Fruit fly (Drosophila melanogaster) whole organism, embryonic: ENCODE measurements around the gene CG7707.

Source experiments
- Asciz ChIP-seq: fragments of 200-800 bp; sonication (Bioruptor generic); optimal IDR thresholded peaks from 2 replicates; lab custom pipeline; 2017; ENCODE audit warnings: missing biosample characterization, mild to moderate bottlenecking, missing genetic modification characterization, missing genetic modification reagents
- CG10366 ChIP-seq: fragments of 200-800 bp; sonication (Bioruptor generic); IDR thresholded peaks from 2 replicates; pipeline ENCODE4 v1.3.6; 2022; ENCODE audit warnings: missing biosample characterization, missing genetic modification characterization
- CG11247 ChIP-seq: fragments of 200-800 bp; sonication (Bioruptor generic); IDR thresholded peaks from 2 replicates; pipeline ENCODE4 v1.3.6; 2022; ENCODE audit warnings: missing biosample characterization, missing genetic modification characterization
- CG11695 ChIP-seq: fragments of 200-800 bp; sonication (Bioruptor generic); IDR thresholded peaks from 3 replicates; pipeline ENCODE4 v1.3.6; 2022; ENCODE audit warnings: missing biosample characterization, missing genetic modification characterization
- CG13123 ChIP-seq: fragments of 200-800 bp; sonication (Bioruptor generic); optimal IDR thresholded peaks from 2 replicates; lab custom pipeline; 2016; ENCODE audit warnings: missing biosample characterization, missing genetic modification characterization
- CG14050 ChIP-seq: fragments of 200-800 bp; sonication (Bioruptor generic); IDR thresholded peaks from 3 replicates; pipeline ENCODE4 v1.3.6; 2022; ENCODE audit warnings: missing biosample characterization, missing genetic modification characterization
- CG14667 ChIP-seq: fragments of 200-800 bp; sonication (Bioruptor generic); IDR thresholded peaks from 2 replicates; pipeline ENCODE4 v1.3.6; 2022; ENCODE audit warnings: missing biosample characterization, missing genetic modification characterization
- CG14860 ChIP-seq: fragments of 200-800 bp; sonication (Bioruptor generic); IDR thresholded peaks from 3 replicates; pipeline ENCODE4 v1.3.6; 2022; ENCODE audit warnings: missing biosample characterization, missing genetic modification characterization; ENCODE audit not compliant: partially characterized antibody
- CG15479 ChIP-seq: fragments of 200-800 bp; sonication (Bioruptor generic); optimal IDR thresholded peaks from 3 replicates; lab custom pipeline; 2019; ENCODE audit warnings: missing biosample characterization, mild to moderate bottlenecking, missing genetic modification characterization, moderate library complexity
- CG17829 ChIP-seq: fragments of 200-800 bp; optimal IDR thresholded peaks from 2 replicates; lab custom pipeline; 2019; ENCODE audit warnings: missing biosample characterization, mild to moderate bottlenecking, missing genetic modification characterization, moderate library complexity
- CG18011 ChIP-seq: fragments of 200-800 bp; sonication (Bioruptor generic); optimal IDR thresholded peaks from 2 replicates; lab custom pipeline; 2017; ENCODE audit warnings: missing biosample characterization, missing genetic modification characterization, mild to moderate bottlenecking, moderate library complexity, missing genotype
- CG2129 ChIP-seq: fragments of 200-800 bp; sonication (Bioruptor generic); IDR thresholded peaks from 2 replicates; pipeline ENCODE4 v1.3.6; 2022; ENCODE audit warnings: missing biosample characterization, missing genetic modification characterization; ENCODE audit not compliant: partially characterized antibody
- CG2889 ChIP-seq: fragments of 200-800 bp; sonication (Bioruptor generic); IDR thresholded peaks from 3 replicates; pipeline ENCODE4 v1.3.6; 2022; ENCODE audit warnings: missing biosample characterization, missing genetic modification characterization
- CG30020 ChIP-seq: fragments of 200-800 bp; optimal IDR thresholded peaks from 2 replicates; lab custom pipeline; 2019; ENCODE audit warnings: missing biosample characterization, mild to moderate bottlenecking, missing genetic modification characterization, moderate library complexity
- CG33213 ChIP-seq: fragments of 200-800 bp; sonication (Bioruptor generic); optimal IDR thresholded peaks from 3 replicates; lab custom pipeline; 2016; ENCODE audit warnings: missing biosample characterization, missing genetic modification characterization
- CG3407 ChIP-seq: fragments of 200-800 bp; sonication (Bioruptor generic); optimal IDR thresholded peaks from 2 replicates; lab custom pipeline; 2018; ENCODE audit warnings: missing biosample characterization, mild to moderate bottlenecking, missing genetic modification characterization
- CG4328 ChIP-seq: fragments of 200-800 bp; sonication (Bioruptor generic); optimal IDR thresholded peaks from 3 replicates; lab custom pipeline; 2017; ENCODE audit warnings: missing biosample characterization, missing genetic modification reagents, missing genetic modification characterization
- CG43689 ChIP-seq: fragments of 200-800 bp; sonication (Bioruptor generic); IDR thresholded peaks from 2 replicates; pipeline ENCODE4 v1.3.6; 2022; ENCODE audit warnings: missing biosample characterization, missing genetic modification characterization
- CG6813 ChIP-seq: fragments of 200-800 bp; sonication (Bioruptor generic); optimal IDR thresholded peaks from 2 replicates; lab custom pipeline; 2017; ENCODE audit warnings: missing biosample characterization, missing genetic modification characterization, mild to moderate bottlenecking, moderate library complexity, missing genetic modification reagents
- CG7372 ChIP-seq: fragments of 200-800 bp; sonication (Bioruptor generic); IDR thresholded peaks from 2 replicates; pipeline ENCODE4 v1.3.6; 2022; ENCODE audit warnings: missing biosample characterization, missing genetic modification characterization
- CG7786 ChIP-seq: fragments of 200-800 bp; sonication (Bioruptor generic); optimal IDR thresholded peaks from 2 replicates; lab custom pipeline; 2016; ENCODE audit warnings: missing biosample characterization, missing genetic modification characterization
- Dip3 ChIP-seq: fragments of 200-800 bp; sonication (Bioruptor generic); optimal IDR thresholded peaks from 3 replicates; lab custom pipeline; 2016; ENCODE audit warnings: missing biosample characterization, missing genetic modification characterization
- Doc3 ChIP-seq: fragments of 200-800 bp; sonication (Bioruptor generic); IDR thresholded peaks from 3 replicates; pipeline ENCODE4 v1.3.6; 2022; ENCODE audit warnings: missing biosample characterization, missing genetic modification characterization; ENCODE audit not compliant: partially characterized antibody
- Eip74EF ChIP-seq, 2 experiments: fragments of 200-800 bp in 1 of 2; fragments of >200 bp in 1 of 2; sonication (Bioruptor generic) in 1 of 2; optimal IDR thresholded peaks; 2 replicates each; lab custom pipeline; 2017 to 2019; ENCODE audit warnings: missing biosample characterization in 2 of 2, missing genetic modification characterization in 2 of 2, mild to moderate bottlenecking in 1 of 2, moderate library complexity in 1 of 2
- HLH4C ChIP-seq: fragments of 200-800 bp; sonication (Bioruptor generic); IDR thresholded peaks from 3 replicates; pipeline ENCODE4 v1.3.6; 2022; ENCODE audit warnings: missing biosample characterization, missing genetic modification characterization; ENCODE audit not compliant: partially characterized antibody
- Lpt ChIP-seq: fragments of >200 bp; optimal IDR thresholded peaks from 2 replicates; lab custom pipeline; 2018; ENCODE audit warnings: missing biosample characterization, missing genetic modification characterization
- Nf-YC ChIP-seq: fragments of 200-800 bp; optimal IDR thresholded peaks from 3 replicates; lab custom pipeline; 2019; ENCODE audit warnings: missing biosample characterization, mild to moderate bottlenecking, missing genetic modification characterization, moderate library complexity
- Ravus ChIP-seq: fragments of 200-800 bp; sonication (Bioruptor generic); IDR thresholded peaks from 2 replicates; pipeline ENCODE4 v1.3.6; 2022; ENCODE audit warnings: missing biosample characterization, missing genetic modification characterization
- Trl ChIP-seq, 3 experiments: fragments of >200 bp in 2 of 3; fragments of 200-800 bp in 1 of 3; sonication (Bioruptor generic) in 1 of 3; optimal IDR thresholded peaks; 2 replicates in 1 of 3; 3 replicates in 2 of 3; lab custom pipeline; 2016 to 2017; ENCODE audit warnings: missing biosample characterization in 1 of 3, missing genetic modification characterization in 1 of 3
- Vsx1 ChIP-seq: fragments of 200-800 bp; sonication (Bioruptor generic); optimal IDR thresholded peaks from 2 replicates; lab custom pipeline; 2017; ENCODE audit warnings: missing biosample characterization, mild to moderate bottlenecking, missing genetic modification characterization, missing genetic modification reagents
- az2 ChIP-seq: fragments of 200-800 bp; sonication (Bioruptor generic); optimal IDR thresholded peaks from 3 replicates; lab custom pipeline; 2016; ENCODE audit warnings: missing biosample characterization, missing genetic modification characterization
- bab2 ChIP-seq: fragments of 200-800 bp; sonication (Bioruptor generic); optimal IDR thresholded peaks from 2 replicates; lab custom pipeline; 2016; ENCODE audit warnings: missing biosample characterization, missing genetic modification characterization
- bcd ChIP-seq: fragments of 200-800 bp; sonication (Bioruptor generic); optimal IDR thresholded peaks from 2 replicates; lab custom pipeline; 2017; ENCODE audit warnings: missing biosample characterization, mild to moderate bottlenecking, missing genetic modification characterization
- bowl ChIP-seq: fragments of 200-800 bp; sonication (Bioruptor generic); IDR thresholded peaks from 2 replicates; pipeline ENCODE4 v1.3.6; 2022; ENCODE audit warnings: missing biosample characterization, missing genetic modification characterization
- cato ChIP-seq: fragments of 200-800 bp; sonication (Bioruptor generic); optimal IDR thresholded peaks from 2 replicates; lab custom pipeline; 2016; ENCODE audit warnings: missing biosample characterization, missing genetic modification characterization, borderline replicate concordance
- cwo ChIP-seq: fragments of 200-800 bp; sonication (Bioruptor generic); optimal IDR thresholded peaks from 3 replicates; lab custom pipeline; 2017; ENCODE audit warnings: missing biosample characterization, missing genetic modification characterization, mild to moderate bottlenecking, moderate library complexity, missing genetic modification reagents
- ems ChIP-seq: fragments of 200-800 bp; sonication (Bioruptor generic); optimal IDR thresholded peaks from 3 replicates; lab custom pipeline; 2016; ENCODE audit warnings: missing biosample characterization, missing genetic modification characterization
- eve ChIP-seq, 2 experiments: fragments of >200 bp; optimal IDR thresholded peaks; 2 replicates each; lab custom pipeline; 2017; ENCODE audit warnings: missing biosample characterization in 2 of 2, missing genetic modification characterization in 2 of 2
- fd96Cb ChIP-seq: fragments of 200-800 bp; sonication (Bioruptor generic); optimal IDR thresholded peaks from 2 replicates; lab custom pipeline; 2018; ENCODE audit warnings: missing biosample characterization, mild to moderate bottlenecking, missing genetic modification characterization, moderate library complexity
- gem ChIP-seq: fragments of 200-800 bp; sonication (Bioruptor generic); optimal IDR thresholded peaks from 2 replicates; lab custom pipeline; 2019; ENCODE audit warnings: missing biosample characterization, mild to moderate bottlenecking, missing genetic modification characterization, moderate library complexity
- her ChIP-seq: fragments of 200-800 bp; sonication (Bioruptor generic); optimal IDR thresholded peaks from 2 replicates; lab custom pipeline; 2016; ENCODE audit warnings: missing biosample characterization, missing genetic modification characterization
- jigr1 ChIP-seq: fragments of 200-800 bp; sonication (Bioruptor generic); IDR thresholded peaks from 3 replicates; pipeline ENCODE4 v1.3.6; 2022; ENCODE audit warnings: missing biosample characterization, missing genetic modification characterization
- jumu ChIP-seq: fragments of 200-800 bp; sonication (Bioruptor generic); optimal IDR thresholded peaks from 3 replicates; lab custom pipeline; 2016; ENCODE audit warnings: missing biosample characterization, missing genetic modification characterization
- klu ChIP-seq: fragments of 200-800 bp; sonication (Bioruptor generic); IDR thresholded peaks from 2 replicates; pipeline ENCODE4 v1.3.6; 2022; ENCODE audit warnings: missing biosample characterization, missing genetic modification characterization
- otp ChIP-seq: fragments of 200-800 bp; sonication (Bioruptor generic); IDR thresholded peaks from 3 replicates; pipeline ENCODE4, ENCODE4 v1.3.6; 2022; ENCODE audit warnings: missing biosample characterization, missing genetic modification characterization
- pb ChIP-seq: fragments of 200-800 bp; sonication (Bioruptor generic); optimal IDR thresholded peaks from 3 replicates; lab custom pipeline; 2016; ENCODE audit warnings: missing biosample characterization, missing genetic modification characterization
- pum ChIP-seq: fragments of 200-800 bp; sonication (Bioruptor generic); optimal IDR thresholded peaks from 2 replicates; lab custom pipeline; 2016; ENCODE audit warnings: missing biosample characterization, missing genetic modification characterization
- sim ChIP-seq: fragments of 200-800 bp; sonication (Bioruptor generic); IDR thresholded peaks from 2 replicates; pipeline ENCODE4 v1.3.6; 2022; ENCODE audit warnings: missing biosample characterization, missing genetic modification characterization
- trh ChIP-seq: fragments of 200-800 bp; sonication (Bioruptor generic); optimal IDR thresholded peaks from 2 replicates; lab custom pipeline; 2016; ENCODE audit warnings: missing biosample characterization, missing genetic modification characterization
- zen ChIP-seq: fragments of 200-800 bp; sonication (Bioruptor generic); optimal IDR thresholded peaks from 3 replicates; lab custom pipeline; 2018; ENCODE audit warnings: missing biosample characterization, mild to moderate bottlenecking, missing genetic modification characterization, moderate library complexity

The CG7707 gene

dm6 chr3L:17242078-17242613, 1.1 kb upstream of the CG7707 start, which contains the start of gene Afg3l2 (continued):
- TF ChIP-seq CG14860 (no peak), fd96Cb (tag; lab: Kevin White, UChicago) (peak; percentile 83), trh (GFP tag; lab: Kevin White, UChicago) (peak; percentile 15), CG13123 (no peak), Lpt (GFP tag; lab: Kevin White, UChicago) (no peak), CG2129 (GFP tag; lab: Robert Waterston, UW) (no peak), CG14667 (peak; percentile 81), CG7786 (GFP tag; lab: Kevin White, UChicago) (no peak), sim (no peak), CG3407 (GFP tag; lab: Kevin White, UChicago) (peak; percentile 3), Doc3 (GFP tag; lab: Robert Waterston, UW) (no peak), ems (no peak), CG33213 (GFP tag; lab: Kevin White, UChicago) (no peak), CG10366 (no peak; the same call in 1 of the 2 replicates), jumu (GFP tag; lab: Kevin White, UChicago) (peak; percentile 54), CG11695 (GFP tag; lab: Robert Waterston, UW) (peak; percentile 66; the same call in 2 of the 3 replicates), eve (GFP tag; optimal IDR thresholded peaks at IDR 0.05; lab: Kevin White, UChicago) (no peak), CG11247 (GFP tag; lab: Robert Waterston, UW) (peak; percentile 68), gem (peak; percentile 85), CG2889 (GFP tag; lab: Robert Waterston, UW) (no peak), Trl (optimal IDR thresholded peaks at IDR 0.05; lab: Kevin White, UChicago) (no peak), Trl (GFP tag; optimal IDR thresholded peaks at IDR 0.05; lab: Kevin White, UChicago) (peak; percentile 46), bowl (GFP tag; lab: Robert Waterston, UW) (no peak), jigr1 (GFP tag; lab: Robert Waterston, UW) (peak; percentile 21; the same call in 1 of the 3 replicates), CG43689 (GFP tag; lab: Robert Waterston, UW) (no peak), bab2 (GFP tag; lab: Kevin White, UChicago) (peak; percentile 1), CG4328 (no peak), Vsx1 (GFP tag; lab: Kevin White, UChicago) (peak; percentile 13), CG7372 (GFP tag; lab: Robert Waterston, UW) (peak; percentile 70; the same call in 1 of the 2 replicates), az2 (GFP tag; lab: Kevin White, UChicago) (peak; percentile 28), bcd (GFP tag; lab: Kevin White, UChicago) (peak; percentile 68), HLH4C (no peak), cwo (GFP tag; lab: Kevin White, UChicago) (peak; percentile 34), CG15479 (GFP tag; lab: Kevin White, UChicago) (no peak), CG18011 (GFP tag; lab: Kevin White, UChicago) (no peak), Dip3 (GFP tag; lab: Kevin White, UChicago) (peak; percentile 5), CG17829 (tag; lab: Kevin White, UChicago) (peak; percentile 79), Eip74EF (GFP tag; optimal IDR thresholded peaks at IDR 0.05; lab: Kevin White, UChicago) (no peak), Ravus (GFP tag; lab: Robert Waterston, UW) (0 out of 2 replicates have a peak, but pooled peaks have one; percentile 9), pb (GFP tag; lab: Kevin White, UChicago) (no peak), CG14050 (peak; percentile 19; the same call in 1 of the 3 replicates), Nf-YC (no peak), CG30020 (tag; lab: Kevin White, UChicago) (peak; percentile 37), cato (GFP tag; lab: Kevin White, UChicago) (peak; percentile 27), zen (tag; lab: Kevin White, UChicago) (peak; percentile 92), otp (GFP tag; lab: Robert Waterston, UW) (no peak), CG6813 (no peak), klu (GFP tag; lab: Robert Waterston, UW) (peak; percentile 55), her (GFP tag; lab: Kevin White, UChicago) (no peak), Asciz (GFP tag; lab: Kevin White, UChicago) (peak; percentile 51), pum (GFP tag; lab: Kevin White, UChicago) (no peak)
